Worm (Caenorhabditis elegans): ENCODE data around the gene aexr-2.

Gene aexr-2

DNA sequence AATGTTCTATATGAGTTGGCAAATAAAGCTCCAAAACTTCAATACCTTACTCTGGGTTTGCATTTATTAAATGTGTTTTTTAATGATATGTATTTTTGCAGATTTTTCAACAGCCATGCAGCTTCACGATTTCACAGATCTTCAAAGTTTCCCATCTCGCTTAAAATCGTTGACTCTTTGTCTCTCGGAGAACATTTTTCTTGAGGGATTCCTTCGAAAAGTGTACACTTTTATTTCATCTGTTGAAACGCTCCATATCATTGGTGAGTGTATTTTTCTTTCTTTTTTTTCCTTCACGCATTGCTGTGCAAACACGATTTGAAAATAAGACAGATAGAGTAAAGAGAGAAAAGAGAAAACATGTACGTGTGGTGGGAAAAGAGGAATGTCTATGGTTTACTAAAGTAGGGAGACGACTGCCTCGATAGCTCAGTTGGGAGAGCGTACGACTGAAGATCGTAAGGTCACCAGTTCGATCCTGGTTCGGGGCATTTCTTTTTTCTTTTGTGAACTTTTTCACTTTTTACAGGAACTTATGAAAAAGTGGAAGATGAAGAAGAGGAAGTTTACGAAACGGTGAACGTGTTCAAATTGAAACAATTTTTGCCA lies 38.1 kb downstream of the aexr-2 start (continued):
- TF ChIP-seq F10E7.11 (tag; optimal IDR thresholded peaks at IDR 0.05) = no peak
- TF ChIP-seq nhr-90 (tag; optimal IDR thresholded peaks at IDR 0.05) = peak; percentile 87
- 0 out of 2 replicates have a peak, but pooled peaks have one; percentile 13 for TF ChIP-seq sea-2 (GFP tag; IDR thresholded peaks at IDR 0.05)
- TF ChIP-seq hsf-1 (GFP tag; IDR thresholded peaks at IDR 0.05) = peak; percentile 47; the same call in 1 of the 2 replicates
- no peak for TF ChIP-seq ceh-27 (GFP tag; optimal IDR thresholded peaks at IDR 0.05)
- TF ChIP-seq let-526 (GFP tag; IDR thresholded peaks at IDR 0.05) = peak; percentile 45; the same call in 1 of the 2 replicates
- TF ChIP-seq B0336.3 (GFP tag; IDR thresholded peaks at IDR 0.05) = no peak
- TF ChIP-seq B0035.1 (tag; optimal IDR thresholded peaks at IDR 0.05) = peak; percentile 73
- no peak for TF ChIP-seq xnd-1 (tag; optimal IDR thresholded peaks at IDR 0.05)
- TF ChIP-seq sdz-38 (tag; optimal IDR thresholded peaks at IDR 0.05) = no peak
- peak; percentile 47 for TF ChIP-seq lsy-27 (tag; optimal IDR thresholded peaks at IDR 0.05; ENCODE audit: borderline replicate concordance, insufficient read depth)
- TF ChIP-seq snpc-4 (GFP tag; optimal IDR thresholded peaks at IDR 0.05) = peak; percentile 77
- peak in 1 of 4 experiments; percentile 54 for TF ChIP-seq snpc-4 (tag; optimal IDR thresholded peaks at IDR 0.05)
- peak; percentile 40 for TF ChIP-seq K12H6.12 (tag; optimal IDR thresholded peaks at IDR 0.05)
- TF ChIP-seq zfh-2 (GFP tag; conservative IDR thresholded peaks at IDR 0.05) = no peak
- TF ChIP-seq hrde-1 (tag; optimal IDR thresholded peaks at IDR 0.05; ENCODE audit: borderline replicate concordance) = peak; percentile 56
- peak; percentile 98 for TF ChIP-seq lin-26 (GFP tag; IDR thresholded peaks at IDR 0.05)
- TF ChIP-seq nhr-80 (tag; optimal IDR thresholded peaks at IDR 0.05) = peak; percentile 32
- TF ChIP-seq C06A6.2 (GFP tag; conservative IDR thresholded peaks at IDR 0.05) = no peak
- TF ChIP-seq sptf-2 (GFP tag; optimal IDR thresholded peaks at IDR 0.05) = no peak
- no peak for TF ChIP-seq ztf-22 (GFP tag; optimal IDR thresholded peaks at IDR 0.05)
- TF ChIP-seq ccch-3 (GFP tag; optimal IDR thresholded peaks at IDR 0.05) = no peak
- TF ChIP-seq cebp-2 (GFP tag; IDR thresholded peaks at IDR 0.05) = 0 out of 2 replicates have a peak, but pooled peaks have one; percentile 85
- peak; percentile 82 for TF ChIP-seq ceh-79 (tag; optimal IDR thresholded peaks at IDR 0.05)
- 0 out of 2 replicates have a peak, but pooled peaks have one; percentile 52 for TF ChIP-seq nhr-120 (GFP tag; IDR thresholded peaks at IDR 0.05)
- TF ChIP-seq ztf-3 (GFP tag; optimal IDR thresholded peaks at IDR 0.05) = no peak
- no peak for TF ChIP-seq C17E4.6 (GFP tag; IDR thresholded peaks at IDR 0.05)
- TF ChIP-seq somi-1 (GFP tag; optimal IDR thresholded peaks at IDR 0.05) = peak; percentile 62
- no peak for TF ChIP-seq attf-6 (GFP tag; IDR thresholded peaks at IDR 0.05)
- peak; percentile 78 to 91 for TF ChIP-seq rec-8 (tag; optimal IDR thresholded peaks at IDR 0.05)
- TF ChIP-seq ceh-58 (GFP tag; IDR thresholded peaks at IDR 0.05) = no peak
- peak; percentile 62 for TF ChIP-seq F57A8.1 (GFP tag; optimal IDR thresholded peaks at IDR 0.05)
- peak; percentile 82 for TF ChIP-seq lin-40 (tag; optimal IDR thresholded peaks at IDR 0.05)
- peak; percentile 65 for TF ChIP-seq F23B12.7 (tag; optimal IDR thresholded peaks at IDR 0.05; ENCODE audit: insufficient read depth)
- TF ChIP-seq snpc-3.4 (tag; optimal IDR thresholded peaks at IDR 0.05) = peak; percentile 87
- TF ChIP-seq let-607 (tag; optimal IDR thresholded peaks at IDR 0.05) = peak in 1 of 2 experiments; percentile 36
- peak; percentile 86 for TF ChIP-seq rcor-1 (GFP tag; IDR thresholded peaks at IDR 0.05)
- no peak for TF ChIP-seq nfya-2 (GFP tag; IDR thresholded peaks at IDR 0.05)
- peak; percentile 32 for TF ChIP-seq dpff-1 (tag; optimal IDR thresholded peaks at IDR 0.05)
- TF ChIP-seq aptf-3 (GFP tag; IDR thresholded peaks at IDR 0.05) = peak; percentile 88; the same call in 1 of the 2 replicates
- peak; percentile 45; the same call in 1 of the 2 replicates for TF ChIP-seq ekl-4 (GFP tag; IDR thresholded peaks at IDR 0.05)
- no peak for TF ChIP-seq F52B5.7 (tag; optimal IDR thresholded peaks at IDR 0.05)
- peak; percentile 93 for TF ChIP-seq egl-44 (GFP tag; IDR thresholded peaks at IDR 0.05)
- TF ChIP-seq B0019.2 (GFP tag; conservative IDR thresholded peaks at IDR 0.05) = 0 out of 2 replicates have a peak, but pooled peaks have one; percentile 33
- TF ChIP-seq nhr-179 (tag; optimal IDR thresholded peaks at IDR 0.05) = peak; percentile 67
- no peak for TF ChIP-seq mel-28 (tag; optimal IDR thresholded peaks at IDR 0.05; ENCODE audit: borderline replicate concordance)
- peak; percentile 86 for TF ChIP-seq hmg-20 (GFP tag; IDR thresholded peaks at IDR 0.05)
